2 fruit fly cellular contexts compared by ENCODE assay signal in genomic region chrX:8271363-8272061, dm6.
TF ChIP-seq lines count a peak whose summit lies in the region.

Gene Corp (minus strand): TSS chrX:8271409.

TF ChIP-seq in whole organism, embryonic, 481 proteins besides CTCF, POLR2A, EP300 and RAD21 (continued from another document and continues in another):
- no peak for TF ChIP-seq CG11247 (GFP tag; IDR thresholded peaks at IDR 0.05; lab: Robert Waterston, UW)
- peak; percentile 64; the same call in 1 of the 3 replicates for TF ChIP-seq ci (GFP tag; IDR thresholded peaks at IDR 0.05; lab: Robert Waterston, UW)
- TF ChIP-seq bowl (GFP tag; IDR thresholded peaks at IDR 0.05; lab: Robert Waterston, UW), result no peak
- TF ChIP-seq CG4282 (GFP tag; optimal IDR thresholded peaks at IDR 0.05; lab: Kevin White, UChicago), result no peak
- TF ChIP-seq pho (GFP tag; optimal IDR thresholded peaks at IDR 0.05; lab: Kevin White, UChicago), result no peak
- no peak for TF ChIP-seq sc (optimal IDR thresholded peaks at IDR 0.05; lab: Kevin White, UChicago)
- peak; percentile 10 for TF ChIP-seq sc (GFP tag; optimal IDR thresholded peaks at IDR 0.05; lab: Kevin White, UChicago)
- TF ChIP-seq ro (GFP tag; IDR thresholded peaks at IDR 0.05; lab: Robert Waterston, UW), result no peak
- TF ChIP-seq Optix (GFP tag; IDR thresholded peaks at IDR 0.05; lab: Robert Waterston, UW), result no peak
- peak; percentile 48; the same call in 1 of the 2 replicates for TF ChIP-seq Xrp1 (GFP tag; IDR thresholded peaks at IDR 0.05; lab: Robert Waterston, UW)
- TF ChIP-seq CG8388 (GFP tag; optimal IDR thresholded peaks at IDR 0.05; lab: Kevin White, UChicago), result peak; percentile 37
- TF ChIP-seq Ets97D (GFP tag; optimal IDR thresholded peaks at IDR 0.05; lab: Kevin White, UChicago), result no peak
- no peak for TF ChIP-seq tna (GFP tag; IDR thresholded peaks at IDR 0.05; lab: Robert Waterston, UW; ENCODE audit: partially characterized antibody)
- TF ChIP-seq CG4424 (GFP tag; optimal IDR thresholded peaks at IDR 0.05; lab: Kevin White, UChicago), result peak; percentile 26
- TF ChIP-seq unpg (GFP tag; optimal IDR thresholded peaks at IDR 0.05; lab: Kevin White, UChicago), result peak; percentile 62
- no peak for TF ChIP-seq Oaz (GFP tag; IDR thresholded peaks at IDR 0.05; lab: Robert Waterston, UW)
- peak; percentile 56 for TF ChIP-seq pros (GFP tag; optimal IDR thresholded peaks at IDR 0.05; lab: Kevin White, UChicago)
- peak; percentile 22 for TF ChIP-seq salm (tag; optimal IDR thresholded peaks at IDR 0.05; lab: Kevin White, UChicago)
- no peak for TF ChIP-seq croc (GFP tag; conservative IDR thresholded peaks at IDR 0.05; lab: Robert Waterston, UW)
- no peak for TF ChIP-seq Hmx (GFP tag; optimal IDR thresholded peaks at IDR 0.05; lab: Kevin White, UChicago)
- TF ChIP-seq Hand (GFP tag; optimal IDR thresholded peaks at IDR 0.05; lab: Kevin White, UChicago), result no peak
- no peak for TF ChIP-seq scrt (GFP tag; optimal IDR thresholded peaks at IDR 0.05; lab: Kevin White, UChicago)
- TF ChIP-seq ttk (GFP tag; IDR thresholded peaks at IDR 0.05; lab: Robert Waterston, UW), result peak; percentile 34; the same call in 1 of the 2 replicates
- no peak for TF ChIP-seq Dek (tag; optimal IDR thresholded peaks at IDR 0.05; lab: Kevin White, UChicago)
- TF ChIP-seq CG17829 (tag; optimal IDR thresholded peaks at IDR 0.05; lab: Kevin White, UChicago), result peak; percentile 53
- TF ChIP-seq CG6689 (GFP tag; IDR thresholded peaks at IDR 0.05; lab: Robert Waterston, UW), result peak; percentile 82
- peak; percentile 52 for TF ChIP-seq D19A (tag; optimal IDR thresholded peaks at IDR 0.05; lab: Kevin White, UChicago)
- TF ChIP-seq CG16863 (GFP tag; optimal IDR thresholded peaks at IDR 0.05; lab: Kevin White, UChicago), result no peak
- TF ChIP-seq CG17361 (GFP tag; IDR thresholded peaks at IDR 0.05; lab: Robert Waterston, UW), result peak; percentile 63; the same call in 2 of the 3 replicates
- TF ChIP-seq CG9797 (GFP tag; optimal IDR thresholded peaks at IDR 0.05; lab: Kevin White, UChicago), result no peak
- TF ChIP-seq bcd (GFP tag; optimal IDR thresholded peaks at IDR 0.05; lab: Kevin White, UChicago), result peak; percentile 15
- TF ChIP-seq CG3281 (GFP tag; optimal IDR thresholded peaks at IDR 0.05; lab: Kevin White, UChicago), result peak; percentile 32
- no peak for TF ChIP-seq knrl (GFP tag; IDR thresholded peaks at IDR 0.05; lab: Robert Waterston, UW; ENCODE audit: partially characterized antibody)
- TF ChIP-seq CG13424 (tag; optimal IDR thresholded peaks at IDR 0.05; lab: Kevin White, UChicago), result peak; percentile 37
- peak; percentile 60 for TF ChIP-seq dmrt99B (tag; optimal IDR thresholded peaks at IDR 0.05; lab: Kevin White, UChicago)
- TF ChIP-seq vvl (GFP tag; IDR thresholded peaks at IDR 0.05; lab: Robert Waterston, UW), result 0 out of 2 replicates have a peak, but pooled peaks have one; percentile 54
- TF ChIP-seq GATAe (GFP tag; conservative IDR thresholded peaks at IDR 0.05; lab: Robert Waterston, UW), result no peak
- no peak for TF ChIP-seq psq (GFP tag; optimal IDR thresholded peaks at IDR 0.05; lab: Kevin White, UChicago)
- peak; percentile 5 for TF ChIP-seq Hmr (GFP tag; optimal IDR thresholded peaks at IDR 0.05; lab: Kevin White, UChicago)
- TF ChIP-seq CG1529 (GFP tag; optimal IDR thresholded peaks at IDR 0.05; lab: Kevin White, UChicago), result no peak
- TF ChIP-seq Dad (GFP tag; optimal IDR thresholded peaks at IDR 0.05; lab: Kevin White, UChicago), result no peak
- TF ChIP-seq tap (tag; optimal IDR thresholded peaks at IDR 0.05; lab: Kevin White, UChicago), result no peak
- peak; percentile 57 for TF ChIP-seq CG17359 (tag; optimal IDR thresholded peaks at IDR 0.05; lab: Kevin White, UChicago)
- no peak for TF ChIP-seq CG7786 (GFP tag; optimal IDR thresholded peaks at IDR 0.05; lab: Kevin White, UChicago)
- no peak for TF ChIP-seq chm (GFP tag; IDR thresholded peaks at IDR 0.05; lab: Robert Waterston, UW)
- no peak for TF ChIP-seq CG6175 (GFP tag; IDR thresholded peaks at IDR 0.05; lab: Robert Waterston, UW)
- TF ChIP-seq ash1 (GFP tag; optimal IDR thresholded peaks at IDR 0.05; lab: Kevin White, UChicago), result no peak
- TF ChIP-seq CG11696 (GFP tag; IDR thresholded peaks at IDR 0.05; lab: Robert Waterston, UW), result no peak
- TF ChIP-seq MESR4 (GFP tag; optimal IDR thresholded peaks at IDR 0.05; lab: Kevin White, UChicago), result peak; percentile 2
- TF ChIP-seq CG2202 (tag; optimal IDR thresholded peaks at IDR 0.05; lab: Kevin White, UChicago), result peak; percentile 17
- TF ChIP-seq maf-S (GFP tag; optimal IDR thresholded peaks at IDR 0.05; lab: Kevin White, UChicago), result no peak
- no peak for TF ChIP-seq C15 (GFP tag; IDR thresholded peaks at IDR 0.05; lab: Robert Waterston, UW)
- no peak for TF ChIP-seq CG17568 (GFP tag; optimal IDR thresholded peaks at IDR 0.05; lab: Kevin White, UChicago)
- no peak for TF ChIP-seq chinmo (GFP tag; IDR thresholded peaks at IDR 0.05; lab: Robert Waterston, UW; ENCODE audit: partially characterized antibody)
- peak; percentile 3 for TF ChIP-seq dmrt11E (tag; optimal IDR thresholded peaks at IDR 0.05; lab: Kevin White, UChicago)
- peak; percentile 10 for TF ChIP-seq stwl (tag; optimal IDR thresholded peaks at IDR 0.05; lab: Kevin White, UChicago)
- TF ChIP-seq Hsf (GFP tag; optimal IDR thresholded peaks at IDR 0.05; lab: Kevin White, UChicago), result no peak
- TF ChIP-seq CG7372 (GFP tag; IDR thresholded peaks at IDR 0.05; lab: Robert Waterston, UW), result no peak
- TF ChIP-seq CG6654 (GFP tag; optimal IDR thresholded peaks at IDR 0.05; lab: Kevin White, UChicago), result no peak
- no peak for TF ChIP-seq onecut (GFP tag; IDR thresholded peaks at IDR 0.05; lab: Robert Waterston, UW)
- TF ChIP-seq Rfx (GFP tag; IDR thresholded peaks at IDR 0.05; lab: Robert Waterston, UW), result no peak
- no peak for TF ChIP-seq CG2116 (GFP tag; optimal IDR thresholded peaks at IDR 0.05; lab: Kevin White, UChicago)
- no peak for TF ChIP-seq ind (GFP tag; optimal IDR thresholded peaks at IDR 0.05; lab: Kevin White, UChicago)
- TF ChIP-seq Eip74EF (GFP tag; optimal IDR thresholded peaks at IDR 0.05; lab: Kevin White, UChicago), result peak in 1 of 2 experiments; percentile 31
- TF ChIP-seq CG2129 (GFP tag; IDR thresholded peaks at IDR 0.05; lab: Robert Waterston, UW; ENCODE audit: partially characterized antibody), result no peak
- TF ChIP-seq CG4328 (GFP tag; optimal IDR thresholded peaks at IDR 0.05; lab: Kevin White, UChicago), result no peak
- 0 out of 3 replicates have a peak, but pooled peaks have one; percentile 38 for TF ChIP-seq z (GFP tag; IDR thresholded peaks at IDR 0.05; lab: Robert Waterston, UW)

TF ChIP-seq in whole organism, prepupa, 60 proteins besides CTCF, POLR2A, EP300 and RAD21 (continued from another document):
- TF ChIP-seq CG11902 (GFP tag; optimal IDR thresholded peaks at IDR 0.05; lab: Kevin White, UChicago) (no peak), Gug (GFP tag; IDR thresholded peaks at IDR 0.05; lab: Robert Waterston, UW) (no peak), Hr38 (GFP tag; optimal IDR thresholded peaks at IDR 0.05; lab: Kevin White, UChicago) (no peak), vri (GFP tag; optimal IDR thresholded peaks at IDR 0.05; lab: Kevin White, UChicago) (peak; percentile 19), Sox15 (GFP tag; optimal IDR thresholded peaks at IDR 0.05; lab: Kevin White, UChicago) (no peak), Ets21C (GFP tag; optimal IDR thresholded peaks at IDR 0.05; lab: Kevin White, UChicago) (no peak), CG8119 (GFP tag; IDR thresholded peaks at IDR 0.05; lab: Robert Waterston, UW) (peak; percentile 83), CG31627 (GFP tag; optimal IDR thresholded peaks at IDR 0.05; lab: Kevin White, UChicago) (no peak), CG6163 (GFP tag; IDR thresholded peaks at IDR 0.05; lab: Robert Waterston, UW) (peak; percentile 54), Smox (GFP tag; optimal IDR thresholded peaks at IDR 0.05; lab: Kevin White, UChicago) (peak; percentile 13), CG11294 (GFP tag; IDR thresholded peaks at IDR 0.05; lab: Robert Waterston, UW) (0 out of 2 replicates have a peak, but pooled peaks have one; percentile 15), CG3032 (tag; optimal IDR thresholded peaks at IDR 0.05; lab: Kevin White, UChicago) (peak; percentile 65), CG15336 (GFP tag; IDR thresholded peaks at IDR 0.05; lab: Robert Waterston, UW) (peak; percentile 86), eg (GFP tag; IDR thresholded peaks at IDR 0.05; lab: Robert Waterston, UW) (peak; percentile 78), spab (GFP tag; optimal IDR thresholded peaks at IDR 0.05; lab: Kevin White, UChicago) (peak; percentile 44), CG6854 (GFP tag; optimal IDR thresholded peaks at IDR 0.05; lab: Kevin White, UChicago) (no peak), fd59A (GFP tag; optimal IDR thresholded peaks at IDR 0.05; lab: Kevin White, UChicago) (peak; percentile 23), Lpt (GFP tag; optimal IDR thresholded peaks at IDR 0.05; lab: Kevin White, UChicago) (peak; percentile 39), dsx (GFP tag; optimal IDR thresholded peaks at IDR 0.05; lab: Kevin White, UChicago; ENCODE audit: poor library complexity, severe bottlenecking) (peak; percentile 84), CG6808 (GFP tag; optimal IDR thresholded peaks at IDR 0.05; lab: Kevin White, UChicago) (peak; percentile 64), lz (GFP tag; optimal IDR thresholded peaks at IDR 0.05; lab: Kevin White, UChicago) (peak; percentile 20), pdm3 (GFP tag; optimal IDR thresholded peaks at IDR 0.05; lab: Kevin White, UChicago) (peak; percentile 7), CG34406 (GFP tag; optimal IDR thresholded peaks at IDR 0.05; lab: Kevin White, UChicago) (peak; percentile 68), CG6276 (GFP tag; optimal IDR thresholded peaks at IDR 0.05; lab: Kevin White, UChicago) (peak; percentile 66), OdsH (GFP tag; optimal IDR thresholded peaks at IDR 0.05; lab: Kevin White, UChicago) (peak; percentile 48), CG6792 (GFP tag; optimal IDR thresholded peaks at IDR 0.05; lab: Kevin White, UChicago) (peak; percentile 46), CG7368 (GFP tag; optimal IDR thresholded peaks at IDR 0.05; lab: Kevin White, UChicago) (no peak), Blimp-1 (GFP tag; optimal IDR thresholded peaks at IDR 0.05; lab: Kevin White, UChicago) (no peak), Sox14 (GFP tag; optimal IDR thresholded peaks at IDR 0.05; lab: Kevin White, UChicago) (no peak), CG8632 (GFP tag; optimal IDR thresholded peaks at IDR 0.05; lab: Kevin White, UChicago) (peak; percentile 56), CG4318 (GFP tag; optimal IDR thresholded peaks at IDR 0.05; lab: Kevin White, UChicago) (peak; percentile 15), CG3919 (GFP tag; optimal IDR thresholded peaks at IDR 0.05; lab: Kevin White, UChicago) (peak; percentile 58), Eip93F (GFP tag; optimal IDR thresholded peaks at IDR 0.05; lab: Kevin White, UChicago) (no peak), net (GFP tag; optimal IDR thresholded peaks at IDR 0.05; lab: Kevin White, UChicago) (peak; percentile 72), fkh (GFP tag; optimal IDR thresholded peaks at IDR 0.05; lab: Kevin White, UChicago) (no peak), CG32006 (GFP tag; optimal IDR thresholded peaks at IDR 0.05; lab: Kevin White, UChicago) (peak; percentile 66), achi (GFP tag; optimal IDR thresholded peaks at IDR 0.05; lab: Kevin White, UChicago) (peak; percentile 72), Eip75B (GFP tag; optimal IDR thresholded peaks at IDR 0.05; lab: Kevin White, UChicago) (no peak), CG8319 (GFP tag; optimal IDR thresholded peaks at IDR 0.05; lab: Kevin White, UChicago) (no peak)
